Worm (Caenorhabditis elegans) whole organism, young adult: ENCODE measurements around the gene hmit-1.2.

ENCODE experiments used
- B0336.3 ChIP-seq: fragments of 200-800 bp; sonication (Bioruptor generic); IDR thresholded peaks from 2 replicates; pipeline ENCODE4 v1.3.6; 2022; ENCODE audit warnings: missing genetic modification characterization, missing compliant biosample characterization
- F10E7.11 ChIP-seq: sonication (generic microtip); optimal IDR thresholded peaks from 2 replicates; lab custom pipeline; 2017; ENCODE audit warnings: mild to moderate bottlenecking, missing genetic modification characterization, moderate library complexity, missing compliant biosample characterization
- F22D6.2 ChIP-seq: sonication (generic microtip); optimal IDR thresholded peaks from 2 replicates; lab custom pipeline; 2016; ENCODE audit warnings: mild to moderate bottlenecking, missing genetic modification characterization, missing compliant biosample characterization
- F23B12.7 ChIP-seq: sonication (generic microtip); optimal IDR thresholded peaks from 2 replicates; lab custom pipeline; 2017; ENCODE audit warnings: missing genetic modification characterization, mild to moderate bottlenecking, missing compliant biosample characterization, antibody characterized with exemption, moderate library complexity; ENCODE audit not compliant: insufficient read depth
- F39B2.1 ChIP-seq: fragments of 200-800 bp; sonication (Bioruptor generic); IDR thresholded peaks from 2 replicates; pipeline ENCODE4 v1.3.6; 2022; ENCODE audit warnings: missing genetic modification reagents, missing genetic modification characterization, missing compliant biosample characterization
- F57C9.4 ChIP-seq: sonication (generic microtip); optimal IDR thresholded peaks from 2 replicates; lab custom pipeline; 2017; ENCODE audit warnings: mild to moderate bottlenecking, missing genetic modification characterization, missing compliant biosample characterization
- Y56A3A.18 ChIP-seq: fragments of 200-800 bp; sonication (Bioruptor generic); IDR thresholded peaks from 2 replicates; pipeline ENCODE4 v1.3.6; 2022; ENCODE audit warnings: missing genetic modification reagents, missing genetic modification characterization, missing compliant biosample characterization
- Y95B8A.8 ChIP-seq: fragments of 200-800 bp; sonication (Bioruptor generic); IDR thresholded peaks from 2 replicates; pipeline ENCODE4 v1.3.6; 2022; ENCODE audit warnings: missing genetic modification reagents, missing genetic modification characterization, missing compliant biosample characterization
- athp-1 ChIP-seq: sonication (generic microtip); optimal IDR thresholded peaks from 2 replicates; lab custom pipeline; 2017; ENCODE audit warnings: mild to moderate bottlenecking, missing genetic modification characterization, missing compliant biosample characterization
- attf-5 ChIP-seq: fragments of 200-800 bp; sonication (Bioruptor generic); optimal IDR thresholded peaks from 2 replicates; lab custom pipeline; 2018; ENCODE audit warnings: mild to moderate bottlenecking, missing genetic modification characterization, missing compliant biosample characterization
- bed-2 ChIP-seq: fragments of 200-800 bp; sonication (Bioruptor generic); IDR thresholded peaks from 2 replicates; pipeline ENCODE4 v1.3.6; 2022; ENCODE audit warnings: missing genetic modification reagents, missing genetic modification characterization, missing compliant biosample characterization
- ccch-3 ChIP-seq: fragments of 200-800 bp; sonication (Bioruptor generic); optimal IDR thresholded peaks from 2 replicates; lab custom pipeline; 2018; ENCODE audit warnings: mild to moderate bottlenecking, missing genetic modification characterization, missing compliant biosample characterization
- cebp-1 ChIP-seq, 2 experiments: fragments of 200-800 bp in 1 of 2; sonication (Bioruptor generic) in 1 of 2; sonication (generic microtip) in 1 of 2; IDR thresholded peaks in 1 of 2; optimal IDR thresholded peaks in 1 of 2; 2 replicates each; pipeline versions ENCODE4 v1.3.6 to Lab custom; 2017 to 2022; ENCODE audit warnings: missing compliant biosample characterization in 2 of 2, missing genetic modification characterization in 2 of 2, mild to moderate bottlenecking in 1 of 2, missing genetic modification reagents in 1 of 2, moderate library complexity in 1 of 2
- cebp-2 ChIP-seq: fragments of 200-800 bp; sonication (Bioruptor generic); IDR thresholded peaks from 2 replicates; pipeline ENCODE4 v1.3.6; 2022; ENCODE audit warnings: missing genetic modification characterization, missing compliant biosample characterization
- ceh-58 ChIP-seq: fragments of 200-800 bp; sonication (Bioruptor generic); IDR thresholded peaks from 2 replicates; pipeline ENCODE4 v1.3.6; 2022; ENCODE audit warnings: missing genetic modification characterization, missing compliant biosample characterization
- die-1 ChIP-seq: sonication (generic microtip); optimal IDR thresholded peaks from 2 replicates; lab custom pipeline; 2016; ENCODE audit warnings: missing genotype, mild to moderate bottlenecking, missing genetic modification characterization, missing compliant biosample characterization
- egl-44 ChIP-seq: fragments of 200-800 bp; sonication (Bioruptor generic); IDR thresholded peaks from 2 replicates; pipeline ENCODE4 v1.3.6; 2022; ENCODE audit warnings: missing genetic modification reagents, missing genetic modification characterization, missing compliant biosample characterization
- egrh-3 ChIP-seq: fragments of 200-800 bp; sonication (Bioruptor generic); IDR thresholded peaks from 2 replicates; pipeline ENCODE4 v1.3.6; 2022; ENCODE audit warnings: missing genetic modification reagents, missing genetic modification characterization, missing compliant biosample characterization
- ets-4 ChIP-seq: fragments of 200-800 bp; sonication (Bioruptor generic); optimal IDR thresholded peaks from 2 replicates; lab custom pipeline; 2018; ENCODE audit warnings: mild to moderate bottlenecking, missing genetic modification characterization, missing compliant biosample characterization
- gei-17 ChIP-seq: fragments of 200-800 bp; sonication (Bioruptor generic); optimal IDR thresholded peaks from 2 replicates; lab custom pipeline; 2018; ENCODE audit warnings: mild to moderate bottlenecking, missing genetic modification characterization, missing compliant biosample characterization
- him-1 ChIP-seq: sonication (generic microtip); optimal IDR thresholded peaks from 2 replicates; lab custom pipeline; 2016; ENCODE audit warnings: missing genotype, missing genetic modification reagents, missing genetic modification characterization, missing compliant biosample characterization
- hmg-1.2 ChIP-seq: fragments of 200-800 bp; sonication (Bioruptor generic); IDR thresholded peaks from 2 replicates; pipeline ENCODE4 v1.3.6; 2022; ENCODE audit warnings: missing genetic modification reagents, missing genetic modification characterization, missing compliant biosample characterization
- hrde-1 ChIP-seq: sonication (generic microtip); optimal IDR thresholded peaks from 2 replicates; lab custom pipeline; 2016; ENCODE audit warnings: missing genetic modification characterization, mild to moderate bottlenecking, missing compliant biosample characterization, moderate library complexity, missing genotype, missing genetic modification reagents, borderline replicate concordance
- lin-40 ChIP-seq: sonication (generic microtip); optimal IDR thresholded peaks from 2 replicates; lab custom pipeline; 2016; ENCODE audit warnings: missing genetic modification characterization, mild to moderate bottlenecking, missing compliant biosample characterization, missing genotype, missing genetic modification reagents
- lsl-1 ChIP-seq: fragments of 200-800 bp; sonication (Bioruptor generic); optimal IDR thresholded peaks from 2 replicates; lab custom pipeline; 2018; ENCODE audit warnings: mild to moderate bottlenecking, missing genetic modification characterization, moderate library complexity, missing compliant biosample characterization
- lsy-27 ChIP-seq: sonication (generic microtip); optimal IDR thresholded peaks from 2 replicates; lab custom pipeline; 2017; ENCODE audit warnings: missing genetic modification characterization, mild to moderate bottlenecking, missing compliant biosample characterization, antibody characterized with exemption, missing genotype, borderline replicate concordance; ENCODE audit not compliant: insufficient read depth
- mcd-1 ChIP-seq: fragments of 200-800 bp; sonication (Bioruptor generic); IDR thresholded peaks from 2 replicates; pipeline ENCODE4 v1.3.6; 2022; ENCODE audit warnings: missing genetic modification reagents, missing genetic modification characterization, missing compliant biosample characterization
- nhr-179 ChIP-seq: sonication (generic microtip); optimal IDR thresholded peaks from 2 replicates; lab custom pipeline; 2016; ENCODE audit warnings: mild to moderate bottlenecking, missing genetic modification characterization, missing compliant biosample characterization
- pha-4 ChIP-seq: fragments of 150-350 bp; sonication (generic microtip); optimal IDR thresholded peaks from 2 replicates; lab custom pipeline; 2014; ENCODE audit warnings: missing biosample characterization, missing genetic modification reagents, missing genetic modification characterization
- rpc-1 ChIP-seq, 2 experiments: fragments of 150-350 bp in 1 of 2; sonication (generic microtip) in 1 of 2; optimal IDR thresholded peaks; 2 replicates each; lab custom pipeline; 2014 to 2018; ENCODE audit warnings: missing biosample characterization in 1 of 2, missing genetic modification characterization in 1 of 2, missing genetic modification reagents in 1 of 2, missing genotype in 1 of 2
- sea-2 ChIP-seq: fragments of 200-800 bp; sonication (Bioruptor generic); IDR thresholded peaks from 2 replicates; pipeline ENCODE4 v1.3.6; 2022; ENCODE audit warnings: missing genetic modification characterization, missing compliant biosample characterization
- snpc-1.1 ChIP-seq: sonication (generic microtip); optimal IDR thresholded peaks from 2 replicates; lab custom pipeline; 2017; ENCODE audit warnings: missing genetic modification characterization, mild to moderate bottlenecking, missing compliant biosample characterization, antibody characterized with exemption, moderate library complexity, missing genotype, missing genetic modification reagents; ENCODE audit not compliant: insufficient read depth
- snpc-1.3 ChIP-seq: sonication (generic microtip); optimal IDR thresholded peaks from 2 replicates; lab custom pipeline; 2017; ENCODE audit warnings: missing genetic modification characterization, mild to moderate bottlenecking, missing compliant biosample characterization, antibody characterized with exemption, moderate library complexity, missing genotype, missing genetic modification reagents; ENCODE audit not compliant: insufficient read depth
- sptf-2 ChIP-seq: fragments of 200-800 bp; sonication (Bioruptor generic); optimal IDR thresholded peaks from 2 replicates; lab custom pipeline; 2018; ENCODE audit warnings: mild to moderate bottlenecking, missing genetic modification characterization, missing compliant biosample characterization
- tbx-9 ChIP-seq: sonication (generic microtip); optimal IDR thresholded peaks from 2 replicates; lab custom pipeline; 2016; ENCODE audit warnings: borderline replicate concordance, missing genetic modification characterization, inconsistent platforms, missing compliant biosample characterization
- zim-3 ChIP-seq: sonication (generic microtip); optimal IDR thresholded peaks from 2 replicates; lab custom pipeline; 2017; ENCODE audit warnings: mild to moderate bottlenecking, missing genetic modification characterization, moderate library complexity, missing compliant biosample characterization
- ztf-25 ChIP-seq: fragments of 200-800 bp; sonication (Bioruptor generic); IDR thresholded peaks from 2 replicates; pipeline ENCODE4 v1.3.6; 2022; ENCODE audit warnings: missing genetic modification reagents, missing genetic modification characterization, missing compliant biosample characterization
- ztf-26 ChIP-seq: sonication (generic microtip); optimal IDR thresholded peaks from 2 replicates; lab custom pipeline; 2017; ENCODE audit warnings: missing genetic modification characterization, missing compliant biosample characterization
- ztf-6 ChIP-seq: fragments of 200-800 bp; sonication (Bioruptor generic); IDR thresholded peaks from 2 replicates; pipeline ENCODE4 v1.3.6; 2022; ENCODE audit warnings: missing genetic modification reagents, missing genetic modification characterization, missing compliant biosample characterization

hmit-1.2 gene

ce11 chrV:18573199-18573598, 48.6 kb downstream of the hmit-1.2 start (continued):
- TF ChIP-seq rpc-1 (optimal IDR thresholded peaks at IDR 0.05; lab: Kevin White, UChicago) (no peak), rpc-1 (tag; optimal IDR thresholded peaks at IDR 0.05; lab: Kevin White, UChicago) (no peak), F22D6.2 (tag; lab: Kevin White, UChicago) (no peak), attf-5 (GFP tag; lab: Kevin White, UChicago) (no peak), ztf-6 (GFP tag; lab: Robert Waterston, UW) (no peak), lsl-1 (GFP tag; lab: Kevin White, UChicago) (no peak), bed-2 (GFP tag; lab: Robert Waterston, UW) (no peak), Y95B8A.8 (GFP tag; lab: Robert Waterston, UW) (no peak), athp-1 (no peak), cebp-1 (GFP tag; IDR thresholded peaks at IDR 0.05; lab: Robert Waterston, UW) (no peak), cebp-1 (tag; optimal IDR thresholded peaks at IDR 0.05; lab: Kevin White, UChicago) (peak; percentile 32), snpc-1.3 (tag; lab: Kevin White, UChicago) (no peak), hmg-1.2 (GFP tag; lab: Robert Waterston, UW) (no peak), cebp-2 (GFP tag; lab: Robert Waterston, UW) (no peak), Y56A3A.18 (no peak), pha-4 (tag; lab: Kevin White, UChicago) (no peak), ets-4 (peak; percentile 31), ztf-25 (GFP tag; lab: Robert Waterston, UW) (no peak), ccch-3 (GFP tag; lab: Kevin White, UChicago) (no peak), hrde-1 (tag; lab: Kevin White, UChicago) (no peak), nhr-179 (no peak), F39B2.1 (GFP tag; lab: Robert Waterston, UW) (no peak), him-1 (no peak), ceh-58 (GFP tag; lab: Robert Waterston, UW) (no peak), egrh-3 (no peak), zim-3 (tag; lab: Kevin White, UChicago) (peak; percentile 70), gei-17 (GFP tag; lab: Kevin White, UChicago) (peak; percentile 36), sptf-2 (no peak), sea-2 (no peak), F10E7.11 (no peak), mcd-1 (no peak), lsy-27 (tag; lab: Kevin White, UChicago) (no peak), lin-40 (peak; percentile 67), tbx-9 (tag; lab: Kevin White, UChicago) (no peak), ztf-26 (peak; percentile 85), snpc-1.1 (tag; lab: Kevin White, UChicago) (no peak), F57C9.4 (no peak), B0336.3 (GFP tag; lab: Robert Waterston, UW) (0 out of 2 replicates have a peak, but pooled peaks have one; percentile 23), egl-44 (GFP tag; lab: Robert Waterston, UW) (no peak), F23B12.7 (tag; lab: Kevin White, UChicago) (no peak), die-1 (no peak)
